Fruit fly (Drosophila melanogaster): ENCODE measurements around the gene Gapvd1.

Gene Gapvd1

DNA sequence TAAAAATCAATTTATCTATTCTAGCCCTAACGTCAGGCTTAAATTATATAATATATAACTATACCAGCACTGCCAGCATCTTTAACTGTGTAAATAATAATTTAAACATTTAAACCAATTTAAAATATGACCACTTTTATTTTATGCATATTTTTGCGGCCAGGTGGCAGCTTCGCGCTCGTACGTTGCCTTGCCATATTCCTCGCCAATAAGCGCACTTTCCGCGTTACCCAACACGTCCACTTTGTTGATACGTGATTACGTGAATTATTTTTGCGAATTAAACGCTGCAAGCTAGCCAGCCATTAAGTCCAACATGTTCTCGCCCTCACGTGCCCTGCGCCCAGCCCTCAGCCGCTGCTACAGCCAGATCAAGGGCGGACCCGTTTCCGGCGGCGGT, 24.6 kb downstream of the Gapvd1 start, which contains the start of gene NdufV3 (continued):
- no peak for TF ChIP-seq Doc3 (GFP tag; IDR thresholded peaks at IDR 0.05; ENCODE audit: partially characterized antibody)
- no peak for TF ChIP-seq CG17359 (tag; optimal IDR thresholded peaks at IDR 0.05)
- no peak for TF ChIP-seq amos (GFP tag; IDR thresholded peaks at IDR 0.05; ENCODE audit: partially characterized antibody)
- TF ChIP-seq CG2202 (tag; optimal IDR thresholded peaks at IDR 0.05) = no peak
- TF ChIP-seq CG2889 (GFP tag; IDR thresholded peaks at IDR 0.05) = no peak
- TF ChIP-seq Gug (GFP tag; IDR thresholded peaks at IDR 0.05) = peak; percentile 20; the same call in 1 of the 4 replicates
- TF ChIP-seq inv (GFP tag; IDR thresholded peaks at IDR 0.05; ENCODE audit: partially characterized antibody) = no peak
- TF ChIP-seq NfI (GFP tag; optimal IDR thresholded peaks at IDR 0.05) = peak; percentile 31
- TF ChIP-seq ems (GFP tag; optimal IDR thresholded peaks at IDR 0.05) = no peak
- no peak for TF ChIP-seq CG9797 (GFP tag; optimal IDR thresholded peaks at IDR 0.05)
- no peak for TF ChIP-seq ftz-f1 (GFP tag; optimal IDR thresholded peaks at IDR 0.05)
- no peak for TF ChIP-seq CG31388 (GFP tag; optimal IDR thresholded peaks at IDR 0.05)
- TF ChIP-seq nerfin-2 (GFP tag; IDR thresholded peaks at IDR 0.05; ENCODE audit: partially characterized antibody) = no peak
- no peak for TF ChIP-seq CG43689 (GFP tag; IDR thresholded peaks at IDR 0.05)
- no peak for TF ChIP-seq vfl (GFP tag; optimal IDR thresholded peaks at IDR 0.05)
- no peak for TF ChIP-seq CG16779 (GFP tag; IDR thresholded peaks at IDR 0.05)
- TF ChIP-seq CG13424 (tag; optimal IDR thresholded peaks at IDR 0.05) = peak; percentile 31
- no peak for TF ChIP-seq Hr78 (GFP tag; optimal IDR thresholded peaks at IDR 0.05)
- TF ChIP-seq CG8924 (tag; optimal IDR thresholded peaks at IDR 0.05) = no peak
- 0 out of 2 replicates have a peak, but pooled peaks have one; percentile 39 for TF ChIP-seq Xrp1 (GFP tag; IDR thresholded peaks at IDR 0.05)
- peak; percentile 9 for TF ChIP-seq HLH54F (GFP tag; optimal IDR thresholded peaks at IDR 0.05)
- TF ChIP-seq ara (GFP tag; IDR thresholded peaks at IDR 0.05) = no peak
- no peak for TF ChIP-seq CG18599 (GFP tag; optimal IDR thresholded peaks at IDR 0.05)
- no peak for TF ChIP-seq CG11398 (GFP tag; optimal IDR thresholded peaks at IDR 0.05)
- no peak for TF ChIP-seq gro (GFP tag; optimal IDR thresholded peaks at IDR 0.05)
- TF ChIP-seq CG17568 (GFP tag; optimal IDR thresholded peaks at IDR 0.05) = no peak
- no peak for TF ChIP-seq hb (GFP tag; IDR thresholded peaks at IDR 0.05; ENCODE audit: partially characterized antibody)
- no peak for TF ChIP-seq Hey (tag; optimal IDR thresholded peaks at IDR 0.05)
- TF ChIP-seq Chrac-16 (GFP tag; optimal IDR thresholded peaks at IDR 0.05) = no peak
- TF ChIP-seq CG8388 (GFP tag; optimal IDR thresholded peaks at IDR 0.05) = no peak
- TF ChIP-seq CG12391 (tag; optimal IDR thresholded peaks at IDR 0.05) = peak; percentile 9
- TF ChIP-seq Sry-δ (GFP tag; optimal IDR thresholded peaks at IDR 0.05) = no peak
- TF ChIP-seq run (tag; optimal IDR thresholded peaks at IDR 0.05) = no peak
- TF ChIP-seq HmgZ (tag; optimal IDR thresholded peaks at IDR 0.05) = peak; percentile 48
- no peak for TF ChIP-seq D19A (tag; optimal IDR thresholded peaks at IDR 0.05)
- TF ChIP-seq CG17612 (GFP tag; IDR thresholded peaks at IDR 0.05) = no peak
- no peak for TF ChIP-seq Neu2 (GFP tag; optimal IDR thresholded peaks at IDR 0.05; ENCODE audit: borderline replicate concordance)
- TF ChIP-seq CG2875 (GFP tag; optimal IDR thresholded peaks at IDR 0.05) = no peak
- TF ChIP-seq CG17912 (GFP tag; optimal IDR thresholded peaks at IDR 0.05) = no peak
- no peak for TF ChIP-seq Nf-YB (GFP tag; optimal IDR thresholded peaks at IDR 0.05)
- peak; percentile 4 for TF ChIP-seq CG9437 (GFP tag; optimal IDR thresholded peaks at IDR 0.05)
- TF ChIP-seq Meics (GFP tag; optimal IDR thresholded peaks at IDR 0.05) = peak; percentile 13
- no peak for TF ChIP-seq crol (GFP tag; IDR thresholded peaks at IDR 0.05)
- peak; percentile 46 for TF ChIP-seq E2f2 (GFP tag; IDR thresholded peaks at IDR 0.05)
- TF ChIP-seq Fer2 (tag; optimal IDR thresholded peaks at IDR 0.05) = no peak
- no peak for TF ChIP-seq CG33213 (GFP tag; optimal IDR thresholded peaks at IDR 0.05)
- TF ChIP-seq ap (GFP tag; IDR thresholded peaks at IDR 0.05) = no peak
- peak; percentile 67 for TF ChIP-seq Rfx (GFP tag; IDR thresholded peaks at IDR 0.05)
- peak; percentile 4 for TF ChIP-seq CG2678 (tag; optimal IDR thresholded peaks at IDR 0.05)
- TF ChIP-seq Fer3 (tag; optimal IDR thresholded peaks at IDR 0.05) = no peak
- TF ChIP-seq Dbx (GFP tag; IDR thresholded peaks at IDR 0.05) = no peak

Data from whole organism, embryonic.